Fruit fly (Drosophila melanogaster) whole organism, embryonic: ENCODE results near the gene Rfx.

Experiments used
- B-H2 ChIP-seq: fragments of 200-800 bp; sonication (Bioruptor generic); optimal IDR thresholded peaks from 2 replicates; lab custom pipeline; 2018; ENCODE audit warnings: missing biosample characterization, mild to moderate bottlenecking, missing genetic modification characterization
- CG11560 ChIP-seq: fragments of 200-800 bp; sonication (Bioruptor generic); IDR thresholded peaks from 3 replicates; pipeline ENCODE4 v1.3.6; 2022; ENCODE audit warnings: missing biosample characterization, missing genetic modification characterization
- CG12299 ChIP-seq: fragments of 200-800 bp; sonication (Bioruptor generic); optimal IDR thresholded peaks from 2 replicates; lab custom pipeline; 2018; ENCODE audit warnings: missing biosample characterization, mild to moderate bottlenecking, missing genetic modification characterization
- CG1233 ChIP-seq: fragments of 200-800 bp; sonication (Bioruptor generic); optimal IDR thresholded peaks from 4 replicates; lab custom pipeline; 2018; ENCODE audit warnings: missing biosample characterization, mild to moderate bottlenecking, missing genetic modification characterization
- CG12769 ChIP-seq: fragments of 200-800 bp; sonication (Bioruptor generic); optimal IDR thresholded peaks from 2 replicates; lab custom pipeline; 2019; ENCODE audit warnings: missing biosample characterization, mild to moderate bottlenecking, missing genetic modification characterization, moderate library complexity
- CG18011 ChIP-seq: fragments of 200-800 bp; sonication (Bioruptor generic); optimal IDR thresholded peaks from 2 replicates; lab custom pipeline; 2017; ENCODE audit warnings: missing biosample characterization, missing genetic modification characterization, mild to moderate bottlenecking, moderate library complexity, missing genotype
- CG2120 ChIP-seq: fragments of 200-800 bp; sonication (Bioruptor generic); optimal IDR thresholded peaks from 3 replicates; lab custom pipeline; 2016; ENCODE audit warnings: missing biosample characterization, missing genetic modification characterization
- CG2199 ChIP-seq: fragments of 200-800 bp; sonication (Bioruptor generic); IDR thresholded peaks from 3 replicates; pipeline ENCODE4 v1.3.6; 2022; ENCODE audit warnings: missing biosample characterization, missing genetic modification characterization
- CG42726 ChIP-seq: fragments of 200-800 bp; sonication (Bioruptor generic); IDR thresholded peaks from 2 replicates; pipeline ENCODE4 v1.3.6; 2022; ENCODE audit warnings: missing biosample characterization, missing genetic modification characterization; ENCODE audit not compliant: partially characterized antibody
- CG4730 ChIP-seq: fragments of 200-800 bp; sonication (Bioruptor generic); IDR thresholded peaks from 2 replicates; pipeline ENCODE4 v1.3.6; 2022; ENCODE audit warnings: missing biosample characterization, missing genetic modification characterization
- CG4820 ChIP-seq: fragments of 200-800 bp; sonication (Bioruptor generic); optimal IDR thresholded peaks from 3 replicates; lab custom pipeline; 2016; ENCODE audit warnings: missing biosample characterization, missing genetic modification characterization
- CG6272 ChIP-seq: fragments of 200-800 bp; sonication (Bioruptor generic); IDR thresholded peaks from 2 replicates; pipeline ENCODE4 v1.3.6; 2022; ENCODE audit warnings: missing biosample characterization, missing genetic modification characterization
- CG7372 ChIP-seq: fragments of 200-800 bp; sonication (Bioruptor generic); IDR thresholded peaks from 2 replicates; pipeline ENCODE4 v1.3.6; 2022; ENCODE audit warnings: missing biosample characterization, missing genetic modification characterization
- Camta ChIP-seq: fragments of 200-800 bp; sonication (Bioruptor generic); optimal IDR thresholded peaks from 2 replicates; lab custom pipeline; 2016; ENCODE audit warnings: missing biosample characterization, missing genetic modification characterization
- CkIIα-i1 ChIP-seq: fragments of 200-800 bp; sonication (Bioruptor generic); IDR thresholded peaks from 2 replicates; pipeline ENCODE4 v1.3.6; 2022; ENCODE audit warnings: missing biosample characterization, missing genetic modification characterization
- Dref ChIP-seq: fragments of 200-800 bp; sonication (Bioruptor generic); IDR thresholded peaks from 2 replicates; pipeline ENCODE4 v1.3.6; 2022; ENCODE audit warnings: missing biosample characterization, missing genetic modification characterization
- H15 ChIP-seq: fragments of 200-800 bp; sonication (Bioruptor generic); IDR thresholded peaks from 3 replicates; pipeline ENCODE4 v1.3.6; 2022; ENCODE audit warnings: missing biosample characterization, missing genetic modification characterization
- Hr3 ChIP-seq: fragments of 200-800 bp; sonication (Bioruptor generic); optimal IDR thresholded peaks from 3 replicates; lab custom pipeline; 2016; ENCODE audit warnings: missing biosample characterization, missing genetic modification characterization
- Hr39 ChIP-seq: fragments of >200 bp; optimal IDR thresholded peaks from 2 replicates; lab custom pipeline; 2017
- Hsf ChIP-seq: fragments of 200-800 bp; sonication (Bioruptor generic); optimal IDR thresholded peaks from 3 replicates; lab custom pipeline; 2016; ENCODE audit warnings: missing biosample characterization, missing genetic modification characterization
- MBD-R2 ChIP-seq: fragments of 200-800 bp; sonication (Bioruptor generic); IDR thresholded peaks from 2 replicates; pipeline ENCODE4 v1.3.6; 2022; ENCODE audit warnings: missing biosample characterization, missing genetic modification characterization
- MESR4 ChIP-seq: fragments of 200-800 bp; sonication (Bioruptor generic); optimal IDR thresholded peaks from 2 replicates; lab custom pipeline; 2018; ENCODE audit warnings: missing biosample characterization, mild to moderate bottlenecking, missing genetic modification characterization, moderate library complexity
- MTF-1 ChIP-seq: fragments of 200-800 bp; sonication (Bioruptor generic); optimal IDR thresholded peaks from 2 replicates; lab custom pipeline; 2018; ENCODE audit warnings: missing biosample characterization, mild to moderate bottlenecking, missing genetic modification characterization, borderline replicate concordance
- Opbp ChIP-seq: fragments of 200-800 bp; sonication (Bioruptor generic); IDR thresholded peaks from 3 replicates; pipeline ENCODE4 v1.3.6; 2022; ENCODE audit warnings: missing biosample characterization, missing genetic modification characterization; ENCODE audit not compliant: partially characterized antibody
- Ptx1 ChIP-seq: fragments of 200-800 bp; sonication (Bioruptor generic); IDR thresholded peaks from 2 replicates; pipeline ENCODE4 v1.3.6; 2022; ENCODE audit warnings: missing biosample characterization, missing genetic modification characterization
- Sin3A ChIP-seq: fragments of >200 bp; optimal IDR thresholded peaks from 2 replicates; lab custom pipeline; 2018
- Stat92E ChIP-seq, 3 experiments: fragments of >200 bp in 2 of 3; fragments of 200-800 bp in 1 of 3; sonication (Bioruptor generic) in 1 of 3; optimal IDR thresholded peaks; 2 replicates each; lab custom pipeline; 2017 to 2019; ENCODE audit warnings: missing biosample characterization in 3 of 3, missing genetic modification characterization in 3 of 3, mild to moderate bottlenecking in 1 of 3, moderate library complexity in 1 of 3
- abd-A ChIP-seq: fragments of 200-800 bp; sonication (Bioruptor generic); optimal IDR thresholded peaks from 3 replicates; lab custom pipeline; 2019; ENCODE audit warnings: missing biosample characterization, mild to moderate bottlenecking, missing genetic modification characterization, moderate library complexity
- bbx ChIP-seq: fragments of 200-800 bp; sonication (Bioruptor generic); IDR thresholded peaks from 2 replicates; pipeline ENCODE4 v1.3.6; 2022; ENCODE audit warnings: missing biosample characterization, missing genetic modification characterization; ENCODE audit not compliant: partially characterized antibody
- bcd ChIP-seq: fragments of 200-800 bp; sonication (Bioruptor generic); optimal IDR thresholded peaks from 2 replicates; lab custom pipeline; 2017; ENCODE audit warnings: missing biosample characterization, mild to moderate bottlenecking, missing genetic modification characterization
- cg ChIP-seq: fragments of 200-800 bp; sonication (Bioruptor generic); optimal IDR thresholded peaks from 3 replicates; lab custom pipeline; 2019; ENCODE audit warnings: missing biosample characterization, mild to moderate bottlenecking, missing genetic modification characterization, moderate library complexity
- chinmo ChIP-seq: fragments of 200-800 bp; sonication (Bioruptor generic); IDR thresholded peaks from 4 replicates; pipeline ENCODE4 v1.3.6; 2022; ENCODE audit warnings: missing biosample characterization, missing genetic modification characterization; ENCODE audit not compliant: partially characterized antibody
- corto ChIP-seq: fragments of 200-800 bp; sonication (Bioruptor generic); optimal IDR thresholded peaks from 2 replicates; lab custom pipeline; 2016; ENCODE audit warnings: missing biosample characterization, mild to moderate bottlenecking, missing genetic modification characterization, moderate library complexity
- cwo ChIP-seq: fragments of 200-800 bp; sonication (Bioruptor generic); optimal IDR thresholded peaks from 3 replicates; lab custom pipeline; 2017; ENCODE audit warnings: missing biosample characterization, missing genetic modification characterization, mild to moderate bottlenecking, moderate library complexity, missing genetic modification reagents
- dati ChIP-seq: fragments of 200-800 bp; sonication (Bioruptor generic); IDR thresholded peaks from 2 replicates; pipeline ENCODE4 v1.3.6; 2022; ENCODE audit warnings: missing biosample characterization, missing genetic modification characterization
- dmrt99B ChIP-seq: fragments of 200-800 bp; sonication (Bioruptor generic); optimal IDR thresholded peaks from 2 replicates; lab custom pipeline; 2018; ENCODE audit warnings: missing biosample characterization, mild to moderate bottlenecking, missing genetic modification characterization, moderate library complexity
- exex ChIP-seq: fragments of 200-800 bp; sonication (Bioruptor generic); optimal IDR thresholded peaks from 4 replicates; lab custom pipeline; 2018; ENCODE audit warnings: missing biosample characterization, mild to moderate bottlenecking, missing genetic modification characterization, moderate library complexity
- inv ChIP-seq: fragments of 200-800 bp; sonication (Bioruptor generic); IDR thresholded peaks from 2 replicates; pipeline ENCODE4 v1.3.6; 2022; ENCODE audit warnings: missing biosample characterization, missing genetic modification characterization; ENCODE audit not compliant: partially characterized antibody
- knrl ChIP-seq: fragments of 200-800 bp; sonication (Bioruptor generic); IDR thresholded peaks from 3 replicates; pipeline ENCODE4 v1.3.6; 2022; ENCODE audit warnings: missing biosample characterization, missing genetic modification characterization; ENCODE audit not compliant: partially characterized antibody
- lbe ChIP-seq: fragments of 200-800 bp; sonication (Bioruptor generic); optimal IDR thresholded peaks from 2 replicates; lab custom pipeline; 2016; ENCODE audit warnings: missing biosample characterization, mild to moderate bottlenecking, missing genetic modification characterization
- mld ChIP-seq: fragments of 200-800 bp; sonication (Bioruptor generic); IDR thresholded peaks from 3 replicates; pipeline ENCODE4 v1.3.6; 2022; ENCODE audit warnings: missing biosample characterization, missing genetic modification characterization; ENCODE audit not compliant: partially characterized antibody
- nerfin-2 ChIP-seq: fragments of 200-800 bp; sonication (Bioruptor generic); IDR thresholded peaks from 2 replicates; pipeline ENCODE4 v1.3.6; 2022; ENCODE audit warnings: missing biosample characterization, missing genetic modification characterization; ENCODE audit not compliant: partially characterized antibody
- phol ChIP-seq: fragments of 200-800 bp; sonication (Bioruptor generic); optimal IDR thresholded peaks from 3 replicates; lab custom pipeline; 2018; ENCODE audit warnings: missing biosample characterization, mild to moderate bottlenecking, missing genetic modification characterization, moderate library complexity
- pum ChIP-seq: fragments of 200-800 bp; sonication (Bioruptor generic); optimal IDR thresholded peaks from 2 replicates; lab custom pipeline; 2016; ENCODE audit warnings: missing biosample characterization, missing genetic modification characterization
- pzg ChIP-seq: fragments of 200-800 bp; sonication (Bioruptor generic); optimal IDR thresholded peaks from 3 replicates; lab custom pipeline; 2018; ENCODE audit warnings: missing biosample characterization, mild to moderate bottlenecking, missing genetic modification characterization, moderate library complexity
- ranshi ChIP-seq: fragments of 200-800 bp; sonication (Bioruptor generic); IDR thresholded peaks from 2 replicates; pipeline ENCODE4 v1.3.6; 2022; ENCODE audit warnings: missing biosample characterization, missing genetic modification characterization
- repo ChIP-seq: fragments of 200-800 bp; sonication (Bioruptor generic); optimal IDR thresholded peaks from 2 replicates; lab custom pipeline; 2016; ENCODE audit warnings: missing biosample characterization, missing genetic modification characterization
- sim ChIP-seq: fragments of 200-800 bp; sonication (Bioruptor generic); IDR thresholded peaks from 2 replicates; pipeline ENCODE4 v1.3.6; 2022; ENCODE audit warnings: missing biosample characterization, missing genetic modification characterization
- sima ChIP-seq: fragments of 200-800 bp; sonication (Bioruptor generic); optimal IDR thresholded peaks from 2 replicates; lab custom pipeline; 2016; ENCODE audit warnings: missing biosample characterization, missing genetic modification characterization
- sob ChIP-seq: fragments of 200-800 bp; sonication (Bioruptor generic); IDR thresholded peaks from 2 replicates; pipeline ENCODE4 v1.3.6; 2022; ENCODE audit warnings: missing biosample characterization, missing genetic modification characterization
- yki ChIP-seq: fragments of >200 bp; optimal IDR thresholded peaks from 3 replicates; lab custom pipeline; 2018

The Rfx gene

dm6 chr3R:10407066-10407465 lies 29.2 kb upstream of the Rfx start, which contains the start of gene CG6325 (continued):
- peak; percentile 59 for TF ChIP-seq MESR4 (GFP tag; lab: Kevin White, UChicago)
- peak; percentile 10 for TF ChIP-seq Sin3A
- TF ChIP-seq sob (GFP tag; lab: Robert Waterston, UW) = peak; percentile 61; the same call in 1 of the 2 replicates
- TF ChIP-seq dati = no peak
- TF ChIP-seq inv (GFP tag; lab: Robert Waterston, UW) = peak; percentile 95
- TF ChIP-seq phol (tag; lab: Kevin White, UChicago) = no peak
- TF ChIP-seq Stat92E (GFP tag; optimal IDR thresholded peaks at IDR 0.05; lab: Kevin White, UChicago) = peak in 1 of 3 experiments; percentile 13
- peak; percentile 99 for TF ChIP-seq mld (GFP tag; lab: Robert Waterston, UW)
- no peak for TF ChIP-seq Hr39
- TF ChIP-seq CG18011 = peak; percentile 12
- TF ChIP-seq MTF-1 = no peak
- no peak for TF ChIP-seq CG2199 (GFP tag; lab: Robert Waterston, UW)
- no peak for TF ChIP-seq Hsf (GFP tag; lab: Kevin White, UChicago)
- no peak for TF ChIP-seq repo
- TF ChIP-seq abd-A (tag; lab: Kevin White, UChicago) = no peak
- TF ChIP-seq CkIIα-i1 (GFP tag; lab: Robert Waterston, UW) = no peak
- no peak for TF ChIP-seq Ptx1
- peak; percentile 97 for TF ChIP-seq knrl (GFP tag; lab: Robert Waterston, UW)
- no peak for TF ChIP-seq dmrt99B (tag; lab: Kevin White, UChicago)
- TF ChIP-seq CG11560 (tag; lab: Robert Waterston, UW) = no peak
- no peak for TF ChIP-seq Camta (GFP tag; lab: Kevin White, UChicago)
- TF ChIP-seq CG6272 (GFP tag; lab: Robert Waterston, UW) = no peak
- TF ChIP-seq lbe (GFP tag; lab: Kevin White, UChicago) = peak; percentile 16
- TF ChIP-seq ranshi (GFP tag; lab: Robert Waterston, UW) = no peak
- TF ChIP-seq sima = no peak
- TF ChIP-seq bbx (GFP tag; lab: Robert Waterston, UW) = peak; percentile 99
- peak; percentile 87 for TF ChIP-seq pzg (GFP tag; lab: Kevin White, UChicago)
- no peak for TF ChIP-seq cg (GFP tag; lab: Kevin White, UChicago)
- TF ChIP-seq yki (lab: Kevin White, UChicago) = no peak
- TF ChIP-seq nerfin-2 = peak; percentile 98
- TF ChIP-seq Opbp (GFP tag; lab: Robert Waterston, UW) = peak; percentile 98
- TF ChIP-seq Dref (GFP tag; lab: Robert Waterston, UW) = peak; percentile 99
- TF ChIP-seq cwo (GFP tag; lab: Kevin White, UChicago) = no peak
- peak; percentile 95 for TF ChIP-seq CG42726
- TF ChIP-seq exex (tag; lab: Kevin White, UChicago) = no peak
- no peak for TF ChIP-seq CG7372 (GFP tag; lab: Robert Waterston, UW)
- no peak for TF ChIP-seq Hr3 (GFP tag; lab: Kevin White, UChicago)
- no peak for TF ChIP-seq CG12299 (tag; lab: Kevin White, UChicago)
- no peak for TF ChIP-seq pum (GFP tag; lab: Kevin White, UChicago)
- TF ChIP-seq sim (GFP tag; lab: Robert Waterston, UW) = no peak
- TF ChIP-seq bcd (GFP tag; lab: Kevin White, UChicago) = no peak
- TF ChIP-seq corto (GFP tag; lab: Kevin White, UChicago) = no peak
- no peak for TF ChIP-seq CG4730 (GFP tag; lab: Robert Waterston, UW)
- TF ChIP-seq CG12769 (tag; lab: Kevin White, UChicago) = no peak
- TF ChIP-seq CG1233 (GFP tag; lab: Kevin White, UChicago) = no peak
- TF ChIP-seq MBD-R2 (GFP tag; lab: Robert Waterston, UW) = peak; percentile 75
- TF ChIP-seq chinmo (GFP tag; lab: Robert Waterston, UW) = peak; percentile 99
- TF ChIP-seq B-H2 (GFP tag; lab: Kevin White, UChicago) = peak; percentile 16
- no peak for TF ChIP-seq CG4820 (GFP tag; lab: Kevin White, UChicago)
- peak; percentile 24 for TF ChIP-seq CG2120 (GFP tag; lab: Kevin White, UChicago)
- TF ChIP-seq H15 (GFP tag; lab: Robert Waterston, UW) = no peak
